Worm (Caenorhabditis elegans): ENCODE data around the gene rpl-39.

- no peak for TF ChIP-seq ceh-36 (tag; optimal IDR thresholded peaks at IDR 0.05)
- TF ChIP-seq hmg-4 (GFP tag; optimal IDR thresholded peaks at IDR 0.05): no peak
- no peak for TF ChIP-seq hnd-1 (tag; optimal IDR thresholded peaks at IDR 0.05)
- no peak for TF ChIP-seq ama-1 (optimal IDR thresholded peaks at IDR 0.05)
- no peak for TF ChIP-seq tra-4 (tag; optimal IDR thresholded peaks at IDR 0.05)
- TF ChIP-seq B0310.2 (tag; optimal IDR thresholded peaks at IDR 0.05): no peak
- no peak for TF ChIP-seq aly-1 (tag; optimal IDR thresholded peaks at IDR 0.05)
- no peak for TF ChIP-seq sea-1 (GFP tag; conservative IDR thresholded peaks at IDR 0.05)
- TF ChIP-seq F13C5.2 (tag; optimal IDR thresholded peaks at IDR 0.05): no peak
- TF ChIP-seq ets-7 (tag; optimal IDR thresholded peaks at IDR 0.05): no peak
Observed at ce11 chrV:7811758-7812157, 35.9 kb upstream of the rpl-39 start, which contains the start of gene ZK742.4.
